Worm (Caenorhabditis elegans) whole organism, L4/young adult: ENCODE results near the gene npp-8.

Experiments used
- W03F9.2 ChIP-seq: fragments of 150-350 bp; optimal IDR thresholded peaks from 2 replicates; lab custom pipeline; 2014; ENCODE audit warnings: missing biosample characterization, missing genetic modification characterization
- dao-5 ChIP-seq: sonication (generic microtip); optimal IDR thresholded peaks from 2 replicates; lab custom pipeline; 2016; ENCODE audit warnings: missing genotype, missing genetic modification characterization, moderate library complexity, missing compliant biosample characterization
- him-1 ChIP-seq: sonication (generic microtip); optimal IDR thresholded peaks from 2 replicates; lab custom pipeline; 2016; ENCODE audit warnings: missing genotype, missing genetic modification reagents, missing genetic modification characterization, missing compliant biosample characterization

DNA sequence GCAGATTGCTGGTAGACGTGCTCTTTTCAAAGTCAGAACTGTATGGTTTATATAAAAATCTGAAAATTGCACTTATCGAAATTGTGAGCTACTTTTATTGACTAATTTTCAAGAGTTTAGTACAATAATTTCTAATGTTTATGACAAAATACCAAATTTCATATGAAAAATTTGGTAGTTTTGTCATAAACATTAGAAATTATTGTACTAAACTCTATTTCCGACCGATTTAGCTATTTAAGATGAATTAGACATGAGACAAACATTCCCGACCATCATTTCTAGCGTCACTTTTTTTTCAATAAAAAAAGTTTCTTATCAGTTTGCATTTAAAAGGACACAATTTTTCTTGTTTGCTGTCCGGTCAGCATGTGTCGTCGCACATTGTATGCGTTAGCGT lies 45.0 kb downstream of the npp-8 start, which contains the start of gene tag-244:
- TF ChIP-seq him-1 (tag; lab: Kevin White, UChicago) (no peak), dao-5 (tag; lab: Kevin White, UChicago) (no peak), W03F9.2 (tag; lab: Kevin White, UChicago) (no peak)
